Fruit fly (Drosophila melanogaster) whole organism, wandering third instar larva: ENCODE measurements around the gene Aplip1.

Source experiments
- Hr83 ChIP-seq: fragments of 200-300 bp; sonication (Bioruptor generic); optimal IDR thresholded peaks from 2 replicates; lab custom pipeline; 2016; ENCODE audit warnings: missing biosample characterization, mild to moderate bottlenecking, missing genetic modification characterization, moderate library complexity; ENCODE audit not compliant: poor library complexity, severe bottlenecking
- Mio ChIP-seq: sonication (Bioruptor generic); optimal IDR thresholded peaks from 2 replicates; lab custom pipeline; 2016; ENCODE audit warnings: missing biosample characterization, missing genetic modification characterization
- Sp1 ChIP-seq: fragments of 200-800 bp; sonication (Bioruptor generic); optimal IDR thresholded peaks from 3 replicates; lab custom pipeline; 2019; ENCODE audit warnings: missing biosample characterization, mild to moderate bottlenecking, missing genetic modification characterization, moderate library complexity
- dl ChIP-seq, 2 experiments: fragments of 175-275, 200-275 bp in 1 of 2; fragments of 200-275 bp in 1 of 2; sonication (Bioruptor generic); optimal IDR thresholded peaks; lab custom pipeline; 2018; ENCODE audit warnings: mild to moderate bottlenecking in 2 of 2, missing biosample characterization in 2 of 2, missing genetic modification characterization in 2 of 2, moderate library complexity in 2 of 2; ENCODE audit not compliant: partially characterized antibody in 2 of 2, insufficient read depth in 1 of 2
- dmrt93B ChIP-seq: fragments of 200-800 bp; sonication (Bioruptor generic); optimal IDR thresholded peaks from 2 replicates; lab custom pipeline; 2018; ENCODE audit warnings: missing biosample characterization, mild to moderate bottlenecking, missing genetic modification characterization
- foxo ChIP-seq, 2 experiments: fragments of 200-800 bp; sonication (Bioruptor generic); optimal IDR thresholded peaks; 2 replicates in 1 of 2; 3 replicates in 1 of 2; lab custom pipeline; 2016 to 2017; ENCODE audit warnings: missing biosample characterization in 2 of 2, missing genetic modification characterization in 2 of 2
- lola ChIP-seq: fragments of >200 bp; optimal IDR thresholded peaks from 2 replicates; lab custom pipeline; 2017; ENCODE audit warnings: missing biosample characterization, missing genetic modification characterization
- psq ChIP-seq: fragments of 200-800 bp; sonication (Bioruptor generic); optimal IDR thresholded peaks from 3 replicates; lab custom pipeline; 2017; ENCODE audit warnings: missing biosample characterization, mild to moderate bottlenecking, missing genetic modification characterization, moderate library complexity

DNA sequence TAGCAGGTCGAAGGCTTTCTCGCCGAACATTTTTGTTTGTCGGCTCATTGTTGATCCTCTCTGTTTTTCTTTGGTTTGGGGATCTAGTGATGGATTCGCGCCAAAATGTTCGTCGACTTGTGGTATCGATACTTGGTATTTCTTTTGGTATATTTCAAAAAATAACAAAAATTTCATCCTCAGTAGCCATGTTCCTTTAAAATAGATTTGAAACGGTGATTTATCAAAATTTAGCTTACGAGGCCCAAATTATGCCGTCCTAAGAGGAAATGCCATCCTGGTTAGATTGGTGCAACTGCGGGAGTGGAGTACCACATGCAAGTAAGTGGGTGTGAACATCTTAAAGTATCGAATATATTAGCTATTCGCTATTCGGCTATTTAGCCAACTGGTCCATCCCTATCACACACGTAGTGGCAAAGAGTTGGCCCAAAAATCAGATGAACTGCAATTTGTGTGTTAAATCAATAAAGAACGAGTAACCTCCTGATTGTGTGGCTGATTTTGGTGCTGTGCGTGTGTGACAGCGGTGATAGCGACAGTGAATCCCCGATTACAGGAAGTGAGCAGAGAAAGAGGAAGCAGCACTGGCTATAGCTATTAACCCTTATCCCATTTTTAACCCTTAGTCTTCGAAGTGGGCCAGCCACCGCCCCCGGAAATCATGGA is 51.6 kb downstream of the Aplip1 start, which contains the start of the genes Psf1 and Sac1:
- no peak for TF ChIP-seq lola (GFP tag; lab: Kevin White, UChicago)
- TF ChIP-seq dl (GFP tag; optimal IDR thresholded peaks at IDR 0.05; lab: Kevin White, UChicago; ENCODE audit: insufficient read depth in 1 of 2, partially characterized antibody in 2 of 2): no peak
- peak in 1 of 2 experiments; percentile 50 for TF ChIP-seq foxo (GFP tag; optimal IDR thresholded peaks at IDR 0.05; lab: Kevin White, UChicago)
- TF ChIP-seq psq (GFP tag; lab: Kevin White, UChicago): peak; percentile 38
- peak; percentile 30 for TF ChIP-seq Sp1 (GFP tag; lab: Kevin White, UChicago)
- peak; percentile 19 for TF ChIP-seq dmrt93B (GFP tag; lab: Kevin White, UChicago)
- TF ChIP-seq Mio (GFP tag; lab: Kevin White, UChicago): no peak
- no peak for TF ChIP-seq Hr83 (GFP tag; lab: Kevin White, UChicago)
